Fruit fly (Drosophila melanogaster) S2 (cell line): ENCODE results near the gene CG15452.

Experiments used
- CG8478 ChIP-seq: fragments of >200 bp; optimal IDR thresholded peaks from 2 replicates; lab custom pipeline; 2018
- CTCF ChIP-seq, 2 experiments: fragments of >200 bp; optimal IDR thresholded peaks; 2 replicates each; lab custom pipeline; 2018

The CG15452 gene

DNA sequence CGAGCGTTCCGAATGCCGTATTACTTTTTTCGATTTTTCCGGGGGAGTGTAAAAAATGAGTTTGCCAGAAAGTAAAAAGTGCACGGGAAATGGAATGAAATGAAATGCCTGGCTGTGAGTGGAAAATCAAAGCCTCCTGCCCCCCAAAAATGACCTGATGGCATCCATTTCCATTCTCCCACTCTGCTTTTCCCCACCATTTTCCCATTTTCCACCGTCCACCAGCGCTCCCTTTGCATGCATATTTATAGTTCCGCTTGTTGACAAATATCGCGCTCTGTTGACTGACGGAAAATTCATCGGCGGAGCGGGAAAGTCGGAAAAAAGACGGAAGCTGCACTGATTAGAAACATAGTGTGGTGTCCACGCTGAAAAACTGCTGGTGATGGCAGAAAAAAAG lies at the start of gene CG15452:
Gene CG15452, minus strand, starts transcription at position 101 of the 400 bp plus-strand sequence.
- TF ChIP-seq CTCF (optimal IDR thresholded peaks at IDR 0.05; lab: Kevin White, UChicago) (no peak), CG8478 (lab: Kevin White, UChicago) (no peak)

DNA sequence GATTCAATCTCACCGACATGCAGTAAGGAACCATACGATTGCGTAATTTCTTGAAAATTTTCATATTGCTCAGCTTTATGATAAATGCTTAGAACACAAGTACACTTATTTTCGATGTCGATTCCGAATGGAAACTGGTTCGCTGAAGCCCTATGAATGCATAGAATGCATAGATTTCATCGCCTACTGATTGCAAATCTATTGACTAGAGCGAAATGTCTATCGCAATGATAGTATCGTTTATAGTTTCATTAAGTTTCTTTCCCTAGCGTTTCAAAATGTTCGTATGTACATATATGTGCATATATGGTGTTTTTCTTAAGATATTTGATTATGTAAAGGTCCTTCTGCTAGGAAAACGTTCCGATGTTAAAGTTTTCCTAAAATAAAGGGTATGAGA lies 35.4 kb upstream of the CG15452 start, which contains the start of gene CG32507:
Gene CG32507, minus strand, starts transcription at position 101 of the 400 bp plus-strand sequence.
- TF ChIP-seq CTCF (optimal IDR thresholded peaks at IDR 0.05; lab: Kevin White, UChicago) = no peak
- TF ChIP-seq CG8478 (lab: Kevin White, UChicago) = no peak

DNA sequence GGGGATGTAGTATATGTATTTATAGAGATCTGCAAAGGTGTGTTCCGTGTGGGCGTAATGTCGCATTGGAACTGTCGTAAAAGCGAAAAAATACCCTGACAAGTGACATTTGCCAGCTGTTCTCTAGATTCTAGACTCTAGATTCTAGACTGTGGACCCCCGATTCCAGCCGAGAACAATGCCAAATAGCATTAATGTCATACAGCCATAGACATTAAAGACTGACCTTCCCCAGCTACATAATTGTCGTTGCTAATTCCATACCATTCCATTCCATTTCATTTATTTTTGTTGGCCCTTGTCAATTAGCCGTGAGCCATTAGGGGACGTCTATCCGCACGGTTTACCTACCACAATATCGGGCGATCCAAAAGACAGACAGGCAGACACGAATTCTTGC lies 30.5 kb upstream of the CG15452 start:
- TF ChIP-seq CTCF (optimal IDR thresholded peaks at IDR 0.05; lab: Kevin White, UChicago) = no peak
- no peak for TF ChIP-seq CG8478 (lab: Kevin White, UChicago)

DNA sequence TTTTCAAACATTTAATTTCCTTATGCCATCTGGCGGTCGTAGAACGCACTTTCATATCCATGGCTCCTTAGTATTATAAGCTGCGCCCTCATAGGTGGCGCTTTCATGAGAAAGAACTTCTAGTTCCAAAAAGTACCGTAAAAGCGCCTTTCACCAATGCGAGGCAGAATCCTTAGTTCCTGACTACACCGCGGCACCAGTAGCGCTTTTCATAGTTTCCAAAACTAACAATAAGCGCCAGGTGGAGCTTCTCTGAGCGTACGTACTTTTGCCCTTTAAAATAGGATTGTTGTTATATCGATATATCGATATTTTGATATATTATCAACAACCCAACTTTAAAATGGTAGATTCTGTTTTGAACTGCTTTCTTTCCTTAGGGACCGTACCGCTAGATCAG lies 14.7 kb upstream of the CG15452 start:
- TF ChIP-seq CTCF (optimal IDR thresholded peaks at IDR 0.05; lab: Kevin White, UChicago) (peak; percentile 99), CG8478 (lab: Kevin White, UChicago) (no peak)

DNA sequence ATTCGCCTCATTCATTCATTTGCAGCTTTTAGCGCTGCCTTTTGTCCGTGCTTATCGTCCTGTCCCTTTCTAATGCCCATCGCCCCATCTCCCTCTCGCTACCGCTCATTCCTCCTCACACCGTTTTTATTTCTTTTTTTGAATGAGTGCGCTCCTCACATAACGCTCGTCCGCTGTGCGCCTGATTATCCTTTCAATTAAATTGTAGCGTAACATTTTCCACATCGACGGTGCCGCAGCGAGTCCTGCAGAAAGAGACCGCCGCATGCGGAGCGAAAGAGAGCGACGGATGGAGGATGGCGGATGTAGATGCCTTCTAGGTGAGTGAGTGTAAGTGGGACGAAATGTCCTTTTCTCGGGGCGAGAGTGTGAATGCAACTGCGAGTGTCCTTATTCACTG lies 11.2 kb upstream of the CG15452 start:
- TF ChIP-seq CG8478 (lab: Kevin White, UChicago) (no peak), CTCF (optimal IDR thresholded peaks at IDR 0.05; lab: Kevin White, UChicago) (no peak)

DNA sequence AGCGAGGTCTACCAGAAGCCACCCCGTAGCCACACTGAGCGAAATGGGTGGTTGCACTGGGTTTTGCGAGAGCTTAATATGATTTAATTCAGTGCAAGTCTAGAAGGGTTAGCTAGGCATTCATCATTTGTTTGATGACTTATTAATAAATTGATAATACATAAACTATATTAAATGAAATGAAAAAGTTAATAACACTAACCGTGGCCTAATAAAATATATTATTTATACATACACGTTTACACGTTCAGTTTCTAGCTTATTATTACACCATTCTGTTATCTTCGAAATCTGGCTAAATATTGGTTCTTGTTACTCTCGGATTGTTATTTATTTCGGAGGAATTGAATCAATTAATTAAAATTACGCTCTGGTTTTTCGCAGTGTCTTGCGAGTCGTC lies 10.7 kb upstream of the CG15452 start:
- TF ChIP-seq CTCF (optimal IDR thresholded peaks at IDR 0.05; lab: Kevin White, UChicago) (no peak), CG8478 (lab: Kevin White, UChicago) (no peak)

DNA sequence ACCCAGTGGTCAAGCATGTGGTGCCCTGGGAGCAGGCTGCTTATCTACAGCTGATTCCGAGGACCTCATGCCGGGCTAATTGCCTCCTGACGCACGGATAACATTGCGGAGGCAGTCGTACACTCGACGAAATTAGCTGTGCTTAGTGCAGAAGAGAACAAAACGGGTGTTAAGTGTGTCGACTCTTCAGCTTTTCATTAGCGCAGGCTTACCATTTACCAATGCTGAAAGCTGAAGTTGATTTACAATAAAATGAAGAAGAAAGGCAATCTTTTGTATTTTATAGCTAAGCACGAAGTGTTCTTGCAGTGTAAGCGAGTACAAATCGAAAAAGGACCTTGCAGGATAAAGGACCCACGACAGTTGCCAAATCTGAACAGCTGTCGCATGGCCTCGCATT lies 7.4 kb upstream of the CG15452 start:
- TF ChIP-seq CG8478 (lab: Kevin White, UChicago) (no peak), CTCF (optimal IDR thresholded peaks at IDR 0.05; lab: Kevin White, UChicago) (no peak)

DNA sequence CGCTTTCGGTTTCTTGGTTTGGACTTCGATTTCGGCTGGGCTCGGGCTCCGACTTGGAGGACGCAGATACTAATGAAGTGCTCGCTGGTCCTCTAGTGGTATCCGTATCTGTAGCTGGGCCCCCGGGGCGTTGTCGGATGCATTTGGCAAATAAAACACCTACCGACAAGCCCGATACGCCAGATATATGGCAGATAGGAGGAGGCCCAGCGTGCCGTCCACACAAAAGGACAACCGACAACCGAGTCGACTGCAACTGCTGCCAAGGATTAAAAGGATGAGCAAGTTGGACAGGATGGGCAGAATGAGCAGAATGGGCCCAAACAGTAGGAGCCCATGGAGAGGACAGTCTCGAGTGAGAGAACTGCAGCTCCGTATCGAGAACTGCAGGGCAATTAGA lies 6.2 kb downstream of the CG15452 start:
- no peak for TF ChIP-seq CG8478 (lab: Kevin White, UChicago)
- no peak for TF ChIP-seq CTCF (optimal IDR thresholded peaks at IDR 0.05; lab: Kevin White, UChicago)

DNA sequence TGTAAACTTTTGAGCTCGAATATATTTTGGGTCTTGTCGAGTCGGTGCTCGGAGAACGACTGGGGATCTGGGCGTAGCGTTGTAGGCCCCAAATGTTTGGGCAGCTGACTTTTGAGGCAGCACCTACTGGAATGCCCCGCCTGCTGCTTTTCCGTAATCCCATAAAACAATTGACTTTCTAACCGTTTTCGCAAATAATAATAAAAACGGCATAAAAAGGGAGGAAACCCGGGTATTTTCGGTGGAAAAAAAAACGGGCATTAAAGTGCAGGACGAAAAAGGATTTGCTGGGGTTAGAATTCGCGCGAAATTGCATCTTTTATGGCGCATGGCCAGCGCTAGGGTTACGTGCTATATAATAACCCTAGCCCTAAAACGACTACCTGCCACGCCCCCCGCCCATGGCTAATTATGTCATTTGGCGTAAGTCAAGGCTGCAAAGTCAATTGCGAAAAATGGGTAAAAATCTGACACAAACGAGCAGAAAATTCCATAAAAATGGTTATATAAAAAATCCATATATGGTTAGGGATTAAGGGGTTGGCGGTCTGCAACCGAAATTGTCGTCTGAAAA lies 9.8 kb downstream of the CG15452 start, which contains the start of gene CG1324:
Gene CG1324, minus strand, starts transcription at position 51 of the 574 bp plus-strand sequence.
- TF ChIP-seq CG8478 (lab: Kevin White, UChicago) (no peak), CTCF (optimal IDR thresholded peaks at IDR 0.05; lab: Kevin White, UChicago) (no peak)

DNA sequence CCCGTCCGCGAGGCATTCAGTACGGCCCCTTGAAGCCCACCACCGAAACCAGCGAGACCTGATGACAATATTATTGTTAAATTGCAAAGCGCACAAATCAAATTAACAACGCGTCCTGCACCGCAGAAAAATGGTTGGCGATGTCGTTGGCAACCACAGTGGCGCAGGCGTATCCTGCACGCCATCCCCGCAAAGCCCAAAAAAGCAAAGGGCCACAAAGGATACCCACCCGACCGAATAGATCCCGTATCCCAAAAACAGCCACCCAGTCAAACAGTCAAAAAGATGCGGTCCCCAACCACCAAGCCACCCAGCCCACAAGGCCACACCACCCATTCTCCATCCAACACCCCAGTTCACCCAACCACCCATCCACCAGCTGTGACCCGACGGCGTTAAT lies 14.3 kb downstream of the CG15452 start:
- no peak for TF ChIP-seq CG8478 (lab: Kevin White, UChicago)
- no peak for TF ChIP-seq CTCF (optimal IDR thresholded peaks at IDR 0.05; lab: Kevin White, UChicago)

DNA sequence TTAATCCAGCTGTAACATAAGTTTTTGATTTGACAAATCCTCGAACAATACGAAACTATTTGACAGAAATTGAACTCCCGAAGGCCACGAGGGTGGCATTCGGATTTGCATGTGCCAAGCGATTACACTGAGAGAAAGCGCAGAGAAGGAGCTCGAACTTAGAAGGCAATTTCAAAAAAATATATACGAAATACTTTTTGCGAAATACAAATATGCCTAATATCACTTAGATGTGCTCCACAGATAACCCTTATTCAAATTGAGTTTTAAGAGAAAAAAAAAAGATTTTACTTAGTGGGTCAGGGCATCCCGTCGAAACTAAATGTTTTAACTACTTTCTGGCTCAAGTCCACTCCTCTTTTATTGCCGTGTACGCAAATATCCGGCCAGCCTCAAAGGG lies 17.2 kb downstream of the CG15452 start:
- no peak for TF ChIP-seq CTCF (optimal IDR thresholded peaks at IDR 0.05; lab: Kevin White, UChicago)
- TF ChIP-seq CG8478 (lab: Kevin White, UChicago) = no peak

DNA sequence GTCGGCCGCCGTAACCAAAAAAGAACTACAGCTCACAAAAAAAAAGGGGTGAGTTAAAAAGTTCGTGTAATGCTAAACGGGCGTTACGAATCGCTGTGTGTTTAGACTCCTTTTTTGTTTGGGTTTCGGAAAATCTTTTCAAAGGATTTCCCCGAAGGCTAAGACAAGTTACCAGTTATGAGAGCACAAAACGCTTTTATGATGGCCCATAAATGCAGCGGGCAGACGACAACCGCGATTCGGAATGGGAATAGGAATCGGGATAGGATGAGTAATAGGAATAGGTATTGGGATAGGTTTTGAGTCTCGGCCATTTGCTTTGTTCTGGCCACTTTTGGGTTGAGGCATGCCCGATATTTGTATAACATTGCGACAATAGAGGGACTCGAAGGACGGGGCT lies 21.3 kb downstream of the CG15452 start:
- TF ChIP-seq CG8478 (lab: Kevin White, UChicago) (no peak), CTCF (optimal IDR thresholded peaks at IDR 0.05; lab: Kevin White, UChicago) (no peak)

DNA sequence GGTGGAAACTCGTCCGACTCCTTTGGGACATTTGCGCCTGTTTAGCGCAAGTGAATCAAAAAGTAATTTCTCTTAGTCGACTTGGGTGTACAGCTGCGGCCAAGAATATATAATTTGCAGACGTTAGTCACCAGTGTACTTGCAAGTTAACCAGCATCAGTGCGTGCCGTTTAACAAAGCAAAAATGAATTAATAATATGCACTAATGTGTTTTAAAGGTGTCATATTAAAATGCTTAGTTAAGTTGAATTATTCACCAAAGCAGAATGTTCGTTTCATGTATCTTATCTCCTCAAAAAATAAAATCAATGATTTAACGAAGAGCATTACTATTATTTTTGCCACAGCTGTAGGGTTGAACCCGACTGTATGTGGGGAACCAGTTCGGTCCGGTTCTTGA lies 22.6 kb downstream of the CG15452 start:
- no peak for TF ChIP-seq CG8478 (lab: Kevin White, UChicago)

DNA sequence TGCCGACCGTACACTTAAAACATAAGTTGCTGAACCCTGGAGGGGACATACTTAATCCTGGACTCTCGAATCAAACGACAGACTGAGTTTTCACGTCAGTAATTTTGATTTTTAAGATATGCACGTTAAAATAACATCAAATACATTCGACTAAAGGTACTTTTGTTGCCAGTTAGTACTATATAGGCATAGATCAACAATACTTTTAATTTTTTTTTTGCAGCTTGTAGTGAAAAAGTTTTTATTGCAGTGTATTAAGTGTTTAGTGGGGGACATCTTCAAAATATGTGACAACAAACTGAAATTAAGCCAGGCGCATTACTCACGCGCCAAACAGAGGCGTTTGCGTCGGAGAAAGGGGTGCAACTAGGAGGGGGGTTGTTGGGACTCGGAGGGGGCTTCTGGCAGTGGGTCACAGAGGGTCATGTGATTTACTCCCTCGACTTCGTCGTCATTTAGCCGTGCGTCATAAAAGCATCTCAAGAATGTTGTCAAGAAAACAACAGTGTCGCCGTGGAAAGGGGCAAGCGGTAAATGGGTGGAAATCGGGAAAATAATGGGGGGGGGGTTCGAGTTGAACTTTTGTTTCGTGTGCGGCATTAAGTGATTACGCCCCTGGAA lies 23.9 kb downstream of the CG15452 start:
- no peak for TF ChIP-seq CTCF (optimal IDR thresholded peaks at IDR 0.05; lab: Kevin White, UChicago)

DNA sequence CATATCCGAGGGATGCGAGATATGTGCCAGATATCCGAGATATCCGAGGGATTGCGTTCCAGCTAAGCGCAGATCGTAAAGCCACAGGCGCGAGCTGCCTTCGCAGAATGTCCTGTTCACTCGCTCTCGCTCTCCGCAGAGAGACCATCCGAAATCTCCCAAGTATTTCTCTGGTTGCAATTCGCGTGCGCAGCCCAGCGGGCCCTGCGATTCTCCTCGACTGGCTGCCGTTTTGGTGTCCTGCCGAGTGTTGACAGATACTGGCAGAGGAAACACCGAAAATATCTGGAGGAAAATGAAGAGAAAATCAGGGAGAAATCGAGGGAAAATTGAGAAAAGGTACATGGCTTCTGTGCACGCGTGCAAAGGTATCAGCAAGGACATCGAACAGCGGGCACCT lies 28.3 kb downstream of the CG15452 start:
- no peak for TF ChIP-seq CTCF (optimal IDR thresholded peaks at IDR 0.05; lab: Kevin White, UChicago)
- no peak for TF ChIP-seq CG8478 (lab: Kevin White, UChicago)

DNA sequence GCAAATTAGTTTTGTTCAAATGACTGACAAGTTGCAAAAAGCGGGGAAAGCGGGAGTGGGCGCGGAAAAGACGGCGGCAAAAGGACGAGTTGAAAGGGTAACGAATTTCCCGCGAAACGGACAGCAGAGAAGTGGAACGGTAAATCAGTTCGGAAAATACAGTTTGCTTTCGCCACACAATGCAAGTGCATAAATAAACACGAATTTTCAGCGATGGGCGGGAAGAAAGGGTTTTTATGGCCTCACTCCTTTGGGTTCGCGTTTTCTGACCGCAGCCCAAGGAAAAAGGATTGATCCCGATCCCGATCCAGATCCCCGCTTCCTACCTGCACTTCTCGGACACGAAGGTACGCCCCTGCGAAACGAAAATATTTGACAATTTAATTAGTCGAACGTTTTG lies 32.4 kb downstream of the CG15452 start:
- no peak for TF ChIP-seq CTCF (optimal IDR thresholded peaks at IDR 0.05; lab: Kevin White, UChicago)
- no peak for TF ChIP-seq CG8478 (lab: Kevin White, UChicago)
